Worm (Caenorhabditis elegans): ENCODE results near the gene B0198.3.

ce11 chrX:11994484-11994883, 62.4 kb downstream of the B0198.3 start, which contains the start of gene C49F5.7:
- TF ChIP-seq ama-1 (optimal IDR thresholded peaks at IDR 0.05) (no peak), fkh-10 (GFP tag; optimal IDR thresholded peaks at IDR 0.05) (no peak), syd-9 (tag; optimal IDR thresholded peaks at IDR 0.05) (no peak), tbx-2 (tag; optimal IDR thresholded peaks at IDR 0.05) (no peak), nfya-1 (tag; optimal IDR thresholded peaks at IDR 0.05) (no peak), fax-1 (tag; optimal IDR thresholded peaks at IDR 0.05) (no peak), madf-2 (tag; optimal IDR thresholded peaks at IDR 0.05) (no peak), rnt-1 (tag; optimal IDR thresholded peaks at IDR 0.05) (no peak), gmeb-2 (tag; optimal IDR thresholded peaks at IDR 0.05) (no peak), pros-1 (tag; optimal IDR thresholded peaks at IDR 0.05) (no peak), nhr-11 (tag; optimal IDR thresholded peaks at IDR 0.05) (no peak), ceh-45 (GFP tag; IDR thresholded peaks at IDR 0.05) (no peak)
